Worm (Caenorhabditis elegans) whole organism, L3 larva: ENCODE results near the gene clec-221.
A peak's percentile ranks its signal among the peaks of the same experiment; 100 is the strongest.

ENCODE experiments used
- R02D3.7 ChIP-seq: fragments of 150-350 bp; optimal IDR thresholded peaks from 2 replicates; lab custom pipeline; 2014; ENCODE audit warnings: missing biosample characterization, missing genetic modification characterization
- ZK546.5 ChIP-seq: sonication (generic microtip); optimal IDR thresholded peaks from 2 replicates; lab custom pipeline; 2017; ENCODE audit warnings: missing biosample characterization, missing genetic modification characterization
- ama-1 ChIP-seq: fragments of 150-350 bp; optimal IDR thresholded peaks from 2 replicates; lab custom pipeline; 2018
- ceh-82 ChIP-seq: fragments of 150-350 bp; optimal IDR thresholded peaks from 2 replicates; lab custom pipeline; 2014; ENCODE audit warnings: missing biosample characterization, missing genetic modification characterization
- ceh-9 ChIP-seq: sonication (generic microtip); optimal IDR thresholded peaks from 2 replicates; lab custom pipeline; 2018; ENCODE audit warnings: missing biosample characterization, missing genetic modification characterization
- daf-12 ChIP-seq: fragments of 150-350 bp; optimal IDR thresholded peaks from 2 replicates; lab custom pipeline; 2014; ENCODE audit warnings: missing biosample characterization, missing genetic modification reagents, missing genetic modification characterization
- egl-27 ChIP-seq: sonication (generic microtip); optimal IDR thresholded peaks from 4 replicates; lab custom pipeline; 2017; ENCODE audit warnings: missing biosample characterization, missing genetic modification reagents, missing genetic modification characterization
- egl-5 ChIP-seq: fragments of 150-350 bp; optimal IDR thresholded peaks from 2 replicates; lab custom pipeline; 2017; ENCODE audit warnings: missing biosample characterization, missing genetic modification reagents, missing genetic modification characterization, inconsistent platforms
- elt-2 ChIP-seq: sonication (generic microtip); optimal IDR thresholded peaks from 2 replicates; lab custom pipeline; 2016; ENCODE audit warnings: missing genetic modification reagents, mild to moderate bottlenecking, missing genetic modification characterization, missing compliant biosample characterization
- fkh-10 ChIP-seq: sonication (generic microtip); optimal IDR thresholded peaks from 2 replicates; lab custom pipeline; 2017; ENCODE audit warnings: missing biosample characterization, missing genetic modification reagents, missing genetic modification characterization
- fos-1 ChIP-seq: fragments of 150-350 bp; optimal IDR thresholded peaks from 2 replicates; lab custom pipeline; 2014; ENCODE audit warnings: missing biosample characterization, missing genetic modification characterization
- hmg-11 ChIP-seq: sonication (generic microtip); optimal IDR thresholded peaks from 2 replicates; lab custom pipeline; 2016; ENCODE audit warnings: missing genetic modification characterization, missing compliant biosample characterization
- jun-1 ChIP-seq: fragments of 150-350 bp; optimal IDR thresholded peaks from 2 replicates; lab custom pipeline; 2014; ENCODE audit warnings: missing biosample characterization, missing genetic modification reagents, missing genetic modification characterization
- lin-15B ChIP-seq: fragments of 150-350 bp; optimal IDR thresholded peaks from 2 replicates; lab custom pipeline; 2014; ENCODE audit warnings: missing biosample characterization, missing genetic modification characterization
- lin-39 ChIP-seq: fragments of 150-350 bp; optimal IDR thresholded peaks from 2 replicates; lab custom pipeline; 2018; ENCODE audit warnings: missing biosample characterization, missing genetic modification reagents, missing genetic modification characterization
- lsy-12 ChIP-seq: sonication (generic microtip); optimal IDR thresholded peaks from 2 replicates; lab custom pipeline; 2016; ENCODE audit warnings: mild to moderate bottlenecking, missing genetic modification characterization, missing compliant biosample characterization
- mdl-1 ChIP-seq: fragments of 150-350 bp; optimal IDR thresholded peaks from 2 replicates; lab custom pipeline; 2014; ENCODE audit warnings: missing biosample characterization, missing genetic modification characterization
- mml-1 ChIP-seq: fragments of 150-350 bp; sonication (generic microtip); optimal IDR thresholded peaks from 3 replicates; lab custom pipeline; 2014; ENCODE audit warnings: missing biosample characterization, missing genetic modification characterization
- nfya-1 ChIP-seq: sonication (generic microtip); optimal IDR thresholded peaks from 2 replicates; lab custom pipeline; 2017; ENCODE audit warnings: missing genetic modification characterization, mild to moderate bottlenecking, missing compliant biosample characterization, antibody characterized with exemption, moderate library complexity; ENCODE audit not compliant: insufficient read depth
- nhr-11 ChIP-seq: fragments of 150-350 bp; optimal IDR thresholded peaks from 2 replicates; lab custom pipeline; 2014; ENCODE audit warnings: missing biosample characterization, missing genetic modification characterization
- nhr-12 ChIP-seq: fragments of 150-350 bp; optimal IDR thresholded peaks from 2 replicates; lab custom pipeline; 2014; ENCODE audit warnings: missing biosample characterization, missing genetic modification characterization
- nhr-23 ChIP-seq: fragments of 150-350 bp; optimal IDR thresholded peaks from 2 replicates; lab custom pipeline; 2014; ENCODE audit warnings: missing biosample characterization, missing genetic modification reagents, missing genetic modification characterization
- nhr-25 ChIP-seq: sonication (generic microtip); optimal IDR thresholded peaks from 2 replicates; lab custom pipeline; 2017; ENCODE audit warnings: missing biosample characterization, missing genetic modification characterization
- nhr-28 ChIP-seq: fragments of 150-350 bp; optimal IDR thresholded peaks from 2 replicates; lab custom pipeline; 2014; ENCODE audit warnings: missing biosample characterization, missing genetic modification characterization
- nhr-43 ChIP-seq: sonication (generic microtip); optimal IDR thresholded peaks from 2 replicates; lab custom pipeline; 2016; ENCODE audit warnings: mild to moderate bottlenecking, missing genetic modification characterization, missing compliant biosample characterization; ENCODE audit not compliant: poor library complexity, severe bottlenecking
- nhr-67 ChIP-seq: fragments of 150-350 bp; optimal IDR thresholded peaks from 2 replicates; lab custom pipeline; 2014; ENCODE audit warnings: missing biosample characterization, missing genetic modification characterization
- nhr-77 ChIP-seq: fragments of 150-350 bp; optimal IDR thresholded peaks from 2 replicates; lab custom pipeline; 2014; ENCODE audit warnings: missing biosample characterization, missing genetic modification characterization
- pha-4 ChIP-seq: fragments of 150-350 bp; optimal IDR thresholded peaks from 2 replicates; lab custom pipeline; 2014; ENCODE audit warnings: missing biosample characterization, missing genetic modification reagents, missing genetic modification characterization
- sea-2 ChIP-seq: fragments of 150-350 bp; sonication (generic microtip); optimal IDR thresholded peaks from 4 replicates; lab custom pipeline; 2014; ENCODE audit warnings: missing biosample characterization, missing genetic modification reagents, missing genetic modification characterization
- skn-1 ChIP-seq: fragments of 150-350 bp; optimal IDR thresholded peaks from 2 replicates; lab custom pipeline; 2014; ENCODE audit warnings: missing biosample characterization, missing genetic modification characterization
- snpc-4 ChIP-seq: fragments of 150-350 bp; optimal IDR thresholded peaks from 2 replicates; lab custom pipeline; 2014; ENCODE audit warnings: missing biosample characterization, missing genetic modification characterization
- tbx-2 ChIP-seq: sonication (generic microtip); optimal IDR thresholded peaks from 2 replicates; lab custom pipeline; 2016; ENCODE audit warnings: mild to moderate bottlenecking, missing genetic modification characterization, missing compliant biosample characterization
- unc-39 ChIP-seq: sonication (generic microtip); optimal IDR thresholded peaks from 4 replicates; lab custom pipeline; 2017; ENCODE audit warnings: missing biosample characterization, missing genetic modification characterization
- unc-62 ChIP-seq: fragments of 150-350 bp; sonication (generic microtip); optimal IDR thresholded peaks from 4 replicates; lab custom pipeline; 2014; ENCODE audit warnings: missing biosample characterization, missing genetic modification reagents, missing genetic modification characterization
- zag-1 ChIP-seq: fragments of 150-350 bp; optimal IDR thresholded peaks from 2 replicates; lab custom pipeline; 2014; ENCODE audit warnings: missing biosample characterization, missing genetic modification characterization
- ztf-11 ChIP-seq: fragments of 150-350 bp; optimal IDR thresholded peaks from 2 replicates; lab custom pipeline; 2014; ENCODE audit warnings: missing biosample characterization, missing genetic modification characterization
- ztf-4 ChIP-seq: fragments of 150-350 bp; optimal IDR thresholded peaks from 2 replicates; lab custom pipeline; 2014; ENCODE audit warnings: missing biosample characterization, missing genetic modification characterization

Gene clec-221

ce11 chrV:10953471-10954155 is 621 bp downstream of the clec-221 start (continued):
- TF ChIP-seq sea-2 (GFP tag; lab: Kevin White, UChicago): no peak

ce11 chrV:10951655-10952278 is 2.5 kb downstream of the clec-221 start, which contains the start of gene F17C11.4:
F17C11.4 (plus strand) TSS chrV:10951860.
- TF ChIP-seq hmg-11: peak; percentile 74
- TF ChIP-seq fos-1 (tag; lab: Kevin White, UChicago): peak; percentile 14
- peak; percentile 75 for TF ChIP-seq nfya-1
- peak; percentile 81 for TF ChIP-seq egl-5 (tag; lab: Kevin White, UChicago)
- no peak for TF ChIP-seq mdl-1
- TF ChIP-seq fkh-10 (GFP tag; lab: Kevin White, UChicago): peak; percentile 9
- peak; percentile 83 for TF ChIP-seq elt-2 (tag; lab: Kevin White, UChicago)
- TF ChIP-seq nhr-25 (tag; lab: Kevin White, UChicago): peak; percentile 87
- TF ChIP-seq mml-1 (tag; lab: Kevin White, UChicago): no peak
- TF ChIP-seq lsy-12 (tag; lab: Kevin White, UChicago): peak; percentile 43
- no peak for TF ChIP-seq R02D3.7 (tag; lab: Kevin White, UChicago)
- TF ChIP-seq pha-4: peak; percentile 43
- peak; percentile 88 for TF ChIP-seq nhr-43
- TF ChIP-seq ama-1: peak; percentile 46
- TF ChIP-seq ztf-11 (tag; lab: Kevin White, UChicago): no peak
- peak; percentile 57 for TF ChIP-seq nhr-23 (tag; lab: Kevin White, UChicago)
- TF ChIP-seq lin-15B (tag; lab: Kevin White, UChicago): peak; percentile 1
- peak; percentile 51 for TF ChIP-seq snpc-4 (tag; lab: Kevin White, UChicago)
- TF ChIP-seq egl-27 (tag; lab: Kevin White, UChicago): no peak
- TF ChIP-seq tbx-2 (tag; lab: Kevin White, UChicago): peak; percentile 28
- peak; percentile 47 for TF ChIP-seq nhr-11
- peak; percentile 53 for TF ChIP-seq unc-62 (GFP tag; lab: Kevin White, UChicago)
- no peak for TF ChIP-seq nhr-28 (tag; lab: Kevin White, UChicago)
- TF ChIP-seq nhr-67: no peak
- peak; percentile 0 for TF ChIP-seq lin-39 (tag; lab: Kevin White, UChicago)
- peak; percentile 80 for TF ChIP-seq jun-1 (tag; lab: Kevin White, UChicago)

ce11 chrV:10949511-10949910 is 4.7 kb downstream of the clec-221 start, which contains the start of gene col-153:
col-153 (plus strand) TSS chrV:10949811.
- TF ChIP-seq egl-27 (tag; lab: Kevin White, UChicago) (no peak), skn-1 (tag; lab: Kevin White, UChicago) (no peak), ztf-4 (no peak), nhr-25 (tag; lab: Kevin White, UChicago) (no peak), fkh-10 (GFP tag; lab: Kevin White, UChicago) (no peak), tbx-2 (tag; lab: Kevin White, UChicago) (no peak), mdl-1 (no peak), nhr-12 (tag; lab: Kevin White, UChicago) (no peak), nfya-1 (no peak), lin-15B (tag; lab: Kevin White, UChicago) (no peak), ceh-9 (tag; lab: Kevin White, UChicago) (no peak), elt-2 (tag; lab: Kevin White, UChicago) (no peak), unc-62 (GFP tag; lab: Kevin White, UChicago) (no peak), pha-4 (no peak), fos-1 (tag; lab: Kevin White, UChicago) (no peak), ceh-82 (tag; lab: Kevin White, UChicago) (no peak), lsy-12 (tag; lab: Kevin White, UChicago) (no peak), nhr-77 (tag; lab: Kevin White, UChicago) (no peak), ztf-11 (tag; lab: Kevin White, UChicago) (no peak), zag-1 (tag; lab: Kevin White, UChicago) (no peak)

ce11 chrV:10947930-10948329 is 6.3 kb downstream of the clec-221 start, which contains the start of gene F17C11.2:
F17C11.2 (plus strand) TSS chrV:10948230.
- TF ChIP-seq egl-27 (tag; lab: Kevin White, UChicago) (no peak), daf-12 (tag; lab: Kevin White, UChicago) (no peak), ceh-82 (tag; lab: Kevin White, UChicago) (no peak), tbx-2 (tag; lab: Kevin White, UChicago) (no peak), hmg-11 (no peak), elt-2 (tag; lab: Kevin White, UChicago) (no peak), lin-15B (tag; lab: Kevin White, UChicago) (no peak), unc-62 (GFP tag; lab: Kevin White, UChicago) (no peak), ZK546.5 (tag; lab: Kevin White, UChicago) (no peak), unc-39 (tag; lab: Kevin White, UChicago) (no peak)
